Worm (Caenorhabditis elegans) whole organism, late embryonic: ENCODE results near the gene R03E9.2.

Source experiments
- C38D4.7 ChIP-seq: fragments of 200-800 bp; sonication (Bioruptor generic); optimal IDR thresholded peaks from 2 replicates; lab custom pipeline; 2018; ENCODE audit warnings: mild to moderate bottlenecking, missing genetic modification characterization, moderate library complexity, missing compliant biosample characterization
- F13H6.1 ChIP-seq: sonication (generic microtip); optimal IDR thresholded peaks from 2 replicates; lab custom pipeline; 2016; ENCODE audit warnings: missing genetic modification characterization, missing compliant biosample characterization
- ahr-1 ChIP-seq: sonication (generic microtip); optimal IDR thresholded peaks from 2 replicates; lab custom pipeline; 2016; ENCODE audit warnings: missing genetic modification characterization, missing compliant biosample characterization
- ama-1 ChIP-seq: fragments of 150-350 bp; optimal IDR thresholded peaks from 2 replicates; lab custom pipeline; 2014
- ceh-18 ChIP-seq: sonication (generic microtip); optimal IDR thresholded peaks from 2 replicates; lab custom pipeline; 2016; ENCODE audit warnings: missing genetic modification characterization, missing compliant biosample characterization
- ceh-24 ChIP-seq: sonication (generic microtip); optimal IDR thresholded peaks from 2 replicates; lab custom pipeline; 2016; ENCODE audit warnings: mild to moderate bottlenecking, missing genetic modification characterization, missing compliant biosample characterization
- ceh-31 ChIP-seq: sonication (generic microtip); optimal IDR thresholded peaks from 2 replicates; lab custom pipeline; 2016; ENCODE audit warnings: missing genetic modification characterization, missing compliant biosample characterization
- ceh-34 ChIP-seq: sonication (generic microtip); optimal IDR thresholded peaks from 2 replicates; lab custom pipeline; 2016; ENCODE audit warnings: mild to moderate bottlenecking, missing genetic modification characterization, missing compliant biosample characterization
- elt-4 ChIP-seq: sonication (generic microtip); optimal IDR thresholded peaks from 2 replicates; lab custom pipeline; 2016; ENCODE audit warnings: missing genetic modification characterization, missing compliant biosample characterization
- fkh-6 ChIP-seq: sonication (generic microtip); optimal IDR thresholded peaks from 2 replicates; lab custom pipeline; 2016; ENCODE audit warnings: missing genetic modification characterization, missing compliant biosample characterization
- gmeb-2 ChIP-seq: sonication (generic microtip); optimal IDR thresholded peaks from 2 replicates; lab custom pipeline; 2016; ENCODE audit warnings: missing genetic modification characterization, inconsistent platforms, missing compliant biosample characterization
- hlh-15 ChIP-seq: sonication (generic microtip); optimal IDR thresholded peaks from 2 replicates; lab custom pipeline; 2016; ENCODE audit warnings: missing genetic modification characterization, missing compliant biosample characterization
- hlh-6 ChIP-seq: sonication (generic microtip); optimal IDR thresholded peaks from 2 replicates; lab custom pipeline; 2016; ENCODE audit warnings: missing genotype, missing genetic modification characterization, missing compliant biosample characterization
- hlh-8 ChIP-seq: sonication (generic microtip); optimal IDR thresholded peaks from 2 replicates; lab custom pipeline; 2016; ENCODE audit warnings: missing genotype, missing genetic modification characterization, missing compliant biosample characterization
- lim-6 ChIP-seq: sonication (generic microtip); optimal IDR thresholded peaks from 2 replicates; lab custom pipeline; 2016; ENCODE audit warnings: missing genetic modification characterization, missing compliant biosample characterization
- lin-11 ChIP-seq: fragments of 200-800 bp; sonication (Bioruptor generic); optimal IDR thresholded peaks from 2 replicates; lab custom pipeline; 2018; ENCODE audit warnings: mild to moderate bottlenecking, missing genetic modification characterization, missing compliant biosample characterization
- mec-3 ChIP-seq: sonication (generic microtip); optimal IDR thresholded peaks from 2 replicates; lab custom pipeline; 2016; ENCODE audit warnings: borderline replicate concordance, missing genetic modification characterization, missing compliant biosample characterization
- nfya-1 ChIP-seq: sonication (generic microtip); optimal IDR thresholded peaks from 2 replicates; lab custom pipeline; 2017; ENCODE audit warnings: missing genetic modification characterization, mild to moderate bottlenecking, missing compliant biosample characterization, antibody characterized with exemption, moderate library complexity
- nhr-232 ChIP-seq: sonication (generic microtip); optimal IDR thresholded peaks from 2 replicates; lab custom pipeline; 2016; ENCODE audit warnings: missing genetic modification characterization, missing compliant biosample characterization
- odd-2 ChIP-seq: sonication (generic microtip); optimal IDR thresholded peaks from 2 replicates; lab custom pipeline; 2017; ENCODE audit warnings: antibody characterized with exemption, mild to moderate bottlenecking, missing genetic modification characterization, missing compliant biosample characterization
- pat-9 ChIP-seq: fragments of 200-800 bp; sonication (Bioruptor generic); optimal IDR thresholded peaks from 2 replicates; lab custom pipeline; 2018; ENCODE audit warnings: mild to moderate bottlenecking, missing genetic modification characterization, moderate library complexity, missing compliant biosample characterization
- pax-1 ChIP-seq: fragments of 150-350 bp; optimal IDR thresholded peaks from 2 replicates; lab custom pipeline; 2014; ENCODE audit warnings: missing biosample characterization, missing genetic modification characterization
- pha-2 ChIP-seq: sonication (generic microtip); optimal IDR thresholded peaks from 2 replicates; lab custom pipeline; 2017; ENCODE audit warnings: mild to moderate bottlenecking, missing genetic modification characterization, missing compliant biosample characterization
- pqm-1 ChIP-seq: sonication (generic microtip); optimal IDR thresholded peaks from 2 replicates; lab custom pipeline; 2016; ENCODE audit warnings: missing genetic modification characterization, missing compliant biosample characterization
- rnt-1 ChIP-seq: sonication (generic microtip); optimal IDR thresholded peaks from 2 replicates; lab custom pipeline; 2016; ENCODE audit warnings: missing genetic modification characterization, missing compliant biosample characterization
- sdc-2 ChIP-seq: sonication (generic microtip); optimal IDR thresholded peaks from 2 replicates; lab custom pipeline; 2016; ENCODE audit warnings: missing genotype, missing genetic modification characterization, missing compliant biosample characterization
- syd-9 ChIP-seq: sonication (generic microtip); optimal IDR thresholded peaks from 2 replicates; lab custom pipeline; 2016; ENCODE audit warnings: mild to moderate bottlenecking, missing genetic modification characterization, moderate library complexity, missing compliant biosample characterization
- tbx-2 ChIP-seq: sonication (generic microtip); optimal IDR thresholded peaks from 2 replicates; lab custom pipeline; 2016; ENCODE audit warnings: missing genetic modification characterization, missing compliant biosample characterization
- tbx-7 ChIP-seq: sonication (generic microtip); optimal IDR thresholded peaks from 2 replicates; lab custom pipeline; 2016; ENCODE audit warnings: missing genotype, missing genetic modification characterization, missing compliant biosample characterization
- ttx-3 ChIP-seq: sonication (generic microtip); optimal IDR thresholded peaks from 2 replicates; lab custom pipeline; 2016; ENCODE audit warnings: missing genetic modification reagents, missing genetic modification characterization, missing compliant biosample characterization
- unc-42 ChIP-seq: sonication (generic microtip); optimal IDR thresholded peaks from 2 replicates; lab custom pipeline; 2016; ENCODE audit warnings: missing genotype, missing genetic modification characterization, missing compliant biosample characterization
- unc-55 ChIP-seq: sonication (generic microtip); optimal IDR thresholded peaks from 2 replicates; lab custom pipeline; 2017; ENCODE audit warnings: missing biosample characterization, missing genetic modification reagents, missing genetic modification characterization
- unc-86 ChIP-seq: sonication (generic microtip); optimal IDR thresholded peaks from 2 replicates; lab custom pipeline; 2016; ENCODE audit warnings: missing genetic modification characterization, missing compliant biosample characterization
- ztf-16 ChIP-seq: sonication (generic microtip); optimal IDR thresholded peaks from 2 replicates; lab custom pipeline; 2017; ENCODE audit warnings: missing genetic modification characterization, missing compliant biosample characterization

Gene R03E9.2

DNA sequence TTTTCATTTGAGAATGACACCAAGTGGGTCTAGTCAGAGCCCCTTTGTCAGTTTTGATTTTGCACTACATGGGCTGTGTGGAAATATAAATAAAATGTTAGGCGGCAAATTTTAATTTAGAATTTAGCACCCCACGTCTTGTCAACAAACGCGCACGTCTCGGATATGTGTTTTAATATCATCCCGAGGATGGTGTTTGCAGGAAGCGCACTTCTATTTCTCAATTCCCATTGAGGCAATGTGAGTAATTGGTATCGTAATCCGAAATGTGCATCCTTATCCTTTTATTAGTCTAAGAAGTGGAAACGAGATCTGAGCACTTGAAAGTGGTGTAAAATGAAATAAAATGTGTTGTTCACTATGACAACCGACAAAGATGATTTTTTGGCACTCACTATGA lies 45.3 kb downstream of the R03E9.2 start:
- TF ChIP-seq lim-6, result peak; percentile 74
- TF ChIP-seq unc-42, result no peak
- TF ChIP-seq nfya-1 (tag; lab: Kevin White, UChicago), result no peak

DNA sequence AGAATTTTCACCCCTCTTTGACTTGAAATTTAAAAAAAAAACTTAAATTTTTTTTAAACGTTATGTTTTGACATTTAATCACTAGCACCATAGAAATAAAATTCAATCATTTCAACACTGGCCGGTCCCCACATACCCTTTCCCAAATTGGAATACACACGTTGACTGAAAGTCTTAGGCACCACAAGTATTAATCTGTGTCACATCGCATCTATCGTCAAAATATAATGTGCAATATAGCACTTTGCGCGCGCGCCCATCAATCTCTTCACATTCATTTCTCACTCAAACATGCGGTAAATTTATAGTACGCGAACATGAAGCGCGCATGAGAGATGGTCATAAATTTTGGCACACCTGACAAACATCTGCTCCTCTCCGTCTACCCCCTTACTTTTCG lies 45.8 kb downstream of the R03E9.2 start:
- TF ChIP-seq pqm-1 (tag; lab: Kevin White, UChicago) (no peak), tbx-7 (tag; lab: Kevin White, UChicago) (no peak), ceh-31 (no peak), ceh-34 (tag; lab: Kevin White, UChicago) (no peak), hlh-8 (tag; lab: Kevin White, UChicago) (no peak), lin-11 (tag; lab: Kevin White, UChicago) (no peak), rnt-1 (tag; lab: Kevin White, UChicago) (no peak), mec-3 (tag; lab: Kevin White, UChicago) (no peak), hlh-6 (no peak), unc-86 (tag; lab: Kevin White, UChicago) (no peak), sdc-2 (tag; lab: Kevin White, UChicago) (no peak), pat-9 (tag; lab: Kevin White, UChicago) (no peak), syd-9 (tag; lab: Kevin White, UChicago) (no peak), ceh-18 (tag; lab: Kevin White, UChicago) (no peak), fkh-6 (tag; lab: Kevin White, UChicago) (no peak), unc-42 (no peak), F13H6.1 (no peak), ztf-16 (tag; lab: Kevin White, UChicago) (no peak)
- TF ChIP-seq, all 69 proteins: peak for 0

DNA sequence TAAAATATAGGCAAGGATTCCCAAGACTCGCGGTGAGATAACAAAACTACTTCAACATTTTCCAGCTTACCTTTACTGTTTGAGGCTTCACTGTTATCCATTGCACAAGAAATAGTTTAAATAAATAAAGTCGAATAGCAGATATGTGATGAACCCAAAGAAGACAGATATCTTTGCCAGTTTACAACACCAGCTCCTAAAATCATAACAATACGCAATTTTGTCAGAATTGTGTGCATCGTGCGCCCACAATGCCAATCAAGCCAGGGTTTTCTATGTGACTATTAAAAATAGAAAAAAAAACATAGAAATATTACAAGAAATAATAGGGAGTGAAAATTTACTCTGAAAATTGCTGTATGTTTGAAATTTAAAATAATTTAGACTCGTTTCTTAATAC lies 50.4 kb downstream of the R03E9.2 start, which contains the start of gene F38B6.8:
Gene F38B6.8 (minus strand): TSS at position 101 of the 400 bp plus-strand sequence.
- TF ChIP-seq gmeb-2 (tag; lab: Kevin White, UChicago) (no peak), nhr-232 (tag; lab: Kevin White, UChicago) (no peak), nfya-1 (tag; lab: Kevin White, UChicago) (no peak), elt-4 (no peak), ttx-3 (tag; lab: Kevin White, UChicago) (no peak), hlh-15 (no peak), pha-2 (tag; lab: Kevin White, UChicago) (no peak), ceh-24 (tag; lab: Kevin White, UChicago) (no peak), odd-2 (tag; lab: Kevin White, UChicago) (no peak), ahr-1 (tag; lab: Kevin White, UChicago) (no peak), pax-1 (tag; lab: Kevin White, UChicago) (no peak), ama-1 (lab: Kevin White, UChicago) (no peak), unc-55 (no peak), ztf-16 (tag; lab: Kevin White, UChicago) (no peak), tbx-2 (tag; lab: Kevin White, UChicago) (no peak), ceh-34 (tag; lab: Kevin White, UChicago) (no peak), C38D4.7 (GFP tag; lab: Kevin White, UChicago) (no peak)
- TF ChIP-seq, all 69 proteins: peak for 0
